Worm (Caenorhabditis elegans): ENCODE measurements around the gene dhs-21.

dhs-21 gene

DNA sequence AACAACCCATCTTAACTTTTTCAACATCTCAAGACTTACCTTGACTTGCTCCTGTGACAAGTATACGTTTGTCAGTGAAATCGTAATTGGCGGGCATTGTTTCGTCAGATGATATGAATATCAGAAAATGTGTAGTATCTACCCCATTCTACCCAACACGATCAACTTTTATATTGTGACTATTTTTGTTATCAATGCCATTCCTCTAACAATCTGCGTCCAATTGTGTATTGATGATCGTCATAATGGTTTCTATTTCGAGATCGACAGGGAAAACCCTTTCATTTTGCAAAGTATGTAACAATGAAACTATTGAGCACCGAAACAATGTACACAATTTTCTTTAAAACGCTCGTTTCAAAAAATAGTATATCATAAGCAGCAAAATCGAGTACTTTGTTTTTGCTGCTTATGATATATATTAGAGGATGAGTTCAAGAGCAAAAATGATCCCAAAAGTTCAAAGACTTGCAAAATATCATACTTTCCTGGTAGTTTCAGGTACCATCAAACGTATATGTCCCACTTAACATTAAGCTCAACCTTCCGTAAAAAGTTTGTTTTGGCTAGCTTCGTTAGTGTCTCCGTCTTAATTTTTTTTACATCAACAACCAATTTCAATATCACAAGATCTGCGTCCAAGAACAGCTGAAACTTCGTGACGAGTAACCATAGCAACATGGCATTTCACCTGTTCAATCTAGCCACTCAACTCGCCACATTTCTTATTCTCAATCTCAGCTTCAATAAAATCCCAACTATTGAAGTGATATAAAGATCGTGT is at the start of gene dhs-21, which contains the start of gene xbx-9:
Gene dhs-21 (minus strand): TSS at position 181 of the 784 bp plus-strand sequence.
Gene xbx-9 (plus strand): TSS at position 734 of the 784 bp plus-strand sequence.
- TF ChIP-seq flt-1 (GFP tag; IDR thresholded peaks at IDR 0.05), result no peak
- TF ChIP-seq cog-1 (tag; optimal IDR thresholded peaks at IDR 0.05), result no peak
- no peak for TF ChIP-seq tab-1 (GFP tag; IDR thresholded peaks at IDR 0.05)
- TF ChIP-seq klf-2 (GFP tag; conservative IDR thresholded peaks at IDR 0.05), result no peak
- no peak for TF ChIP-seq med-1 (GFP tag; optimal IDR thresholded peaks at IDR 0.05; ENCODE audit: insufficient read depth)
- no peak for TF ChIP-seq ref-1 (GFP tag; conservative IDR thresholded peaks at IDR 0.05)
- no peak for TF ChIP-seq T22C8.4 (GFP tag; IDR thresholded peaks at IDR 0.05)
- TF ChIP-seq ztf-23 (GFP tag; IDR thresholded peaks at IDR 0.05), result no peak
- TF ChIP-seq ztf-29 (GFP tag; IDR thresholded peaks at IDR 0.05), result no peak

DNA sequence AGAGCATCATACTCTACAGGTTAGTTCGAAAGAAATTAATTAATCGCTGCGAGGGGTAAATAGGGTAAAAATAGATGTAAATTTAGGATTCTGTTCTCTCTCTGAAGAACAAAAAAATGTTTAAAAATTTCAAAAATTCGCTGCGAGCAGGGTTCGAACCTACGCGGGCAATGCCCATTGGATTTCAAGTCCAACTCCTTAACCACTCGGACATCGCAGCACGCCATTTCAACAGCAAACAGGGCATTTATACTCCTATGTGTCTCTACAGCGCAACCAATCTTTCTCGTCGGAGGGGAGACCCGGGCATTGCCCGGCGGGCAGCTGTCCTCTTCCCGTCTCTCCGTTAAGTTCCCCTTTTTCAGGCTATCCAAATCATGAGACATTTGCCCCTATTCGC is 46.8 kb upstream of the dhs-21 start:
- TF ChIP-seq ztf-23 (GFP tag; IDR thresholded peaks at IDR 0.05), result peak; percentile 97
- TF ChIP-seq med-1 (GFP tag; optimal IDR thresholded peaks at IDR 0.05; ENCODE audit: insufficient read depth), result peak; percentile 67
- TF ChIP-seq tab-1 (GFP tag; IDR thresholded peaks at IDR 0.05), result peak; percentile 96
- TF ChIP-seq T22C8.4 (GFP tag; IDR thresholded peaks at IDR 0.05), result peak; percentile 93
- peak; percentile 98 for TF ChIP-seq klf-2 (GFP tag; conservative IDR thresholded peaks at IDR 0.05)
- peak; percentile 97 for TF ChIP-seq flt-1 (GFP tag; IDR thresholded peaks at IDR 0.05)
- peak; percentile 58 for TF ChIP-seq cog-1 (tag; optimal IDR thresholded peaks at IDR 0.05)
- peak; percentile 90 for TF ChIP-seq ref-1 (GFP tag; conservative IDR thresholded peaks at IDR 0.05)
- TF ChIP-seq ztf-29 (GFP tag; IDR thresholded peaks at IDR 0.05), result peak; percentile 96

DNA sequence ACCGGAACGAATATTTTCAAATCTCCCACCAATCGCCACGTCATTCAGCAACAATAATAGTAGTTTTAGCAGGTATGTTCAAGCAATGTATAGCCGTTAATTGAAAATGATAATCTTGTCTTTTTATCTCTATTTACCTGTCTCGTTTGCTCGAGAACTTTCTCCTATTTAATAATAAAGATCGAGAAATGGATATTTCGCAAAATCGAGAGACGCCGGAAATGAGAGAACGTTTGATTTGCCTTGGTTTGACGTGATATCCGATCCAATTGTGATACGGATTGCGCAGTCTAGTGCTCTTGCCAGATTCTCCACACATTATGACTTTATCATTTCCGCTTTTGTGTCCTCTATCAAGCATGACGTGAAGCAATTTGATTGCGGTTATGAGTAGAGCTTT is 40.4 kb upstream of the dhs-21 start:
- TF ChIP-seq cog-1 (tag; optimal IDR thresholded peaks at IDR 0.05) (no peak), klf-2 (GFP tag; conservative IDR thresholded peaks at IDR 0.05) (no peak), tab-1 (GFP tag; IDR thresholded peaks at IDR 0.05) (no peak), ztf-29 (GFP tag; IDR thresholded peaks at IDR 0.05) (no peak), med-1 (GFP tag; optimal IDR thresholded peaks at IDR 0.05; ENCODE audit: insufficient read depth) (no peak), ref-1 (GFP tag; conservative IDR thresholded peaks at IDR 0.05) (no peak), ztf-23 (GFP tag; IDR thresholded peaks at IDR 0.05) (no peak), T22C8.4 (GFP tag; IDR thresholded peaks at IDR 0.05) (no peak), flt-1 (GFP tag; IDR thresholded peaks at IDR 0.05) (no peak)

DNA sequence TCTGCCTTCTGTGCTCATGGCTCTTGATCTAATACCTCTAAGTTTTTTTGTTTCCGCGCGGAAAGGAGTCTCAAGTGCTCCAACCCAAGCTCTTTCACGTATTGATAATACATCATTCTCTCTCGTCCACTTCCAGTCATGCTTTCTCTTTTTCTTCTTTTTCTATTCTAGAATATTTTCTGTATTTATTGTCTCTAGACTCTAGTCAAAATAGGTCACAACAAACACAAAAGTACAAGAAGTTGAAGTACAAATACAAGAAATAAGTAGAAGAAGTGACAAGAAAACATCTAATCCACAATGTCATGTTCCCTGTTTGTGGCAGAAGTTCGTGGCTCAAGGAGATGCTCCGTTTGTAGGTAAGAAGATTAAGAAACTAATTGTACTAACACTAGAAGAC is 39.8 kb upstream of the dhs-21 start, which contains the start of gene ZC455.1:
Gene ZC455.1 (plus strand): TSS at position 301 of the 400 bp plus-strand sequence.
- no peak for TF ChIP-seq ref-1 (GFP tag; conservative IDR thresholded peaks at IDR 0.05)
- no peak for TF ChIP-seq cog-1 (tag; optimal IDR thresholded peaks at IDR 0.05)
- no peak for TF ChIP-seq tab-1 (GFP tag; IDR thresholded peaks at IDR 0.05)
- TF ChIP-seq flt-1 (GFP tag; IDR thresholded peaks at IDR 0.05), result no peak
- no peak for TF ChIP-seq ztf-29 (GFP tag; IDR thresholded peaks at IDR 0.05)
- no peak for TF ChIP-seq med-1 (GFP tag; optimal IDR thresholded peaks at IDR 0.05; ENCODE audit: insufficient read depth)
- TF ChIP-seq klf-2 (GFP tag; conservative IDR thresholded peaks at IDR 0.05), result no peak
- no peak for TF ChIP-seq T22C8.4 (GFP tag; IDR thresholded peaks at IDR 0.05)
- no peak for TF ChIP-seq ztf-23 (GFP tag; IDR thresholded peaks at IDR 0.05)

DNA sequence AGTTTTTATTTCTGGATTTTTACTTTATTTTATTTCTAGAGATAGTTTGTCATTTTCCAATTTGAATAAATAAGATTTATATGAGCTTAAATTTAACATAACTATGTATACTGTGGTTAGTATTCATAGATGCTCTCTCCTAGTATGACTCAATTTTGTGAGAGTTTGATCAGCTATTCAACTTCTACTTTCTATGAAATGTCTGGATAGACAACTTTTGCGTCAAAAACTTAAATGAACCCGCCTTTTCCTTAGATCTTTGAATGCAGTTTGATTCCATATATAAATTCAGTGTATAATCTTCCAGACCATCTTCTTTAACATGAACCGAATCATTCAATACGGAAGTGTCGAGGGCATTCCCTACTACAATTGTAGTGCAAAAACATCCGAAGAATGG is 35.5 kb upstream of the dhs-21 start, which contains the start of gene srt-43:
Gene srt-43 (plus strand): TSS at position 301 of the 400 bp plus-strand sequence.
- TF ChIP-seq tab-1 (GFP tag; IDR thresholded peaks at IDR 0.05), result no peak
- no peak for TF ChIP-seq klf-2 (GFP tag; conservative IDR thresholded peaks at IDR 0.05)
- no peak for TF ChIP-seq T22C8.4 (GFP tag; IDR thresholded peaks at IDR 0.05)
- no peak for TF ChIP-seq ztf-23 (GFP tag; IDR thresholded peaks at IDR 0.05)
- no peak for TF ChIP-seq flt-1 (GFP tag; IDR thresholded peaks at IDR 0.05)
- no peak for TF ChIP-seq ref-1 (GFP tag; conservative IDR thresholded peaks at IDR 0.05)
- TF ChIP-seq med-1 (GFP tag; optimal IDR thresholded peaks at IDR 0.05; ENCODE audit: insufficient read depth), result no peak
- TF ChIP-seq ztf-29 (GFP tag; IDR thresholded peaks at IDR 0.05), result no peak
- no peak for TF ChIP-seq cog-1 (tag; optimal IDR thresholded peaks at IDR 0.05)

DNA sequence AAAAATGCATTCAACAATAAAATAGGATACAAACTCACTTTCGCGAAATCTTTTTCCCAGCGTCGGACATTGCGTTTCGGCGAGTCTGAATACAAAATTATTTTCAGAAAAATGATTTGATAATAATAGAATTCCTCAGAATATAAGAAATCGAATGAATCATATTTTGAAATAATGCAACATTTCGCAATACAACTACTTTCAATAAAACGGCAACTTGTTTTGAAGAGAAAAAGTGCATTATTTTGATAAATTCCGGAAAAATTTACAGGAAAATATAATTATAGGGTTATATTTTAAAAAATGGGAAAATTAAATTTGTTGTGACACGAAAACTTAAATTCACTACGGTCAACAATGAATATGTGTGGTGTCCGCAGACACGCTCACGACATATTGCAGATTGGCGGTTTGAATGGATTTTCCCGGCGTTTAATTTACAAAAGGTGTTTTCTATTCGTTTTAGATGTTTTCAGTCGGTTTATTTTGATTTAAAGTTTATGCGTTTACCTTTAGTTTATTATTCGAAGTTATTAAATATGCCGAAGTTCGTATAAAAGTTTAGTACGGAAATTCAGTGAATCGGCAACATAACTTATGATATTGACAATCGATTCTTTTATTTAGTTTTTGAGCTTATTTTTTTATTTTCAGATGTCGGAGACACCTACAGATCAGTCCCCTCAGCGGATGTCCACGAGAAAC is 30.0 kb upstream of the dhs-21 start, which contains the start of the genes abcf-1 and scc-3:
Gene abcf-1 (minus strand): TSS at position 85 of the 705 bp plus-strand sequence.
Gene scc-3 (plus strand): TSS at position 655 of the 705 bp plus-strand sequence.
- no peak for TF ChIP-seq ref-1 (GFP tag; conservative IDR thresholded peaks at IDR 0.05)
- TF ChIP-seq med-1 (GFP tag; optimal IDR thresholded peaks at IDR 0.05; ENCODE audit: insufficient read depth), result no peak
- no peak for TF ChIP-seq flt-1 (GFP tag; IDR thresholded peaks at IDR 0.05)
- no peak for TF ChIP-seq klf-2 (GFP tag; conservative IDR thresholded peaks at IDR 0.05)
- no peak for TF ChIP-seq tab-1 (GFP tag; IDR thresholded peaks at IDR 0.05)
- no peak for TF ChIP-seq ztf-23 (GFP tag; IDR thresholded peaks at IDR 0.05)
- TF ChIP-seq cog-1 (tag; optimal IDR thresholded peaks at IDR 0.05), result no peak
- TF ChIP-seq ztf-29 (GFP tag; IDR thresholded peaks at IDR 0.05), result no peak
- TF ChIP-seq T22C8.4 (GFP tag; IDR thresholded peaks at IDR 0.05), result no peak

DNA sequence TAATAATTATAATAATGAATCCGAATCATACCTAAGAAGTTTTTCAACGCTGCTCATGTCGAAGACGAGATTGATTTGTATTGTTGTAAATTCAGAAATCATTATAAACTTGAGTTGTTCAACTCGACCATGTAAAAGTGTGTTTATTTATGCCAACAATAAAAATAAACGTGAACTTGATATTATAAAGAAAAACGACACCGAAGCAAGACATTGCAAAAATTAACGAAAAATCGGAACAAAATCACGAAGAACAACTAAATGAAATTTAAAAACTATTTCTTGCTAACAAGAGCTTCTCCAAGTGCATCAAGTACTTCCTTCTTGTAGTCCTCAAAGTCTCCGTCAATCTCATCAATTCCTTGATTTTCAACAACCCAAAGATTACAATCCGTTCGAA is 27.5 kb upstream of the dhs-21 start, which contains the start of gene F18E2.15:
Gene F18E2.15 (minus strand): TSS at position 101 of the 400 bp plus-strand sequence.
- TF ChIP-seq T22C8.4 (GFP tag; IDR thresholded peaks at IDR 0.05) (no peak), ztf-23 (GFP tag; IDR thresholded peaks at IDR 0.05) (no peak), ref-1 (GFP tag; conservative IDR thresholded peaks at IDR 0.05) (no peak), flt-1 (GFP tag; IDR thresholded peaks at IDR 0.05) (no peak), ztf-29 (GFP tag; IDR thresholded peaks at IDR 0.05) (no peak), tab-1 (GFP tag; IDR thresholded peaks at IDR 0.05) (no peak), klf-2 (GFP tag; conservative IDR thresholded peaks at IDR 0.05) (no peak), med-1 (GFP tag; optimal IDR thresholded peaks at IDR 0.05; ENCODE audit: insufficient read depth) (no peak), cog-1 (tag; optimal IDR thresholded peaks at IDR 0.05) (no peak)

DNA sequence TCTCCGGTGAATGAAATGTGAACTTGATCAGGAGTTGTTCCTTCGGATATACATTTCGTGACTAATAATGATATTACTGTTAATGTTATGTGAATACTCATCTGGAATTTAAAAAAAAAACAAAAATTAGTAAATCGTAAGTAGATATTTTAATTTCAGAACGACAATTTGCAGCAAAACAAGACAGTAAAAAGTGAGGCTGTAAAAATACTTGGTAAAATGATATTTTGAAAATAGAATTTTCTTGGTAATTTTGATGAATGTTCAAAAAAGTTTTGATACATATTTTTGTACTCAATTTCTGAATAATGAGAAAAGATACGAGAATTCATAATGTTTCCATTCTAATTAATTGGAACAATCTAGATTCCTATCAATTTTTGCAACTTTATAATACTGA is 26.2 kb upstream of the dhs-21 start, which contains the start of gene papl-1:
Gene papl-1 (minus strand): TSS at position 101 of the 400 bp plus-strand sequence.
- TF ChIP-seq klf-2 (GFP tag; conservative IDR thresholded peaks at IDR 0.05), result no peak
- TF ChIP-seq ztf-23 (GFP tag; IDR thresholded peaks at IDR 0.05), result no peak
- TF ChIP-seq cog-1 (tag; optimal IDR thresholded peaks at IDR 0.05), result no peak
- no peak for TF ChIP-seq flt-1 (GFP tag; IDR thresholded peaks at IDR 0.05)
- no peak for TF ChIP-seq ref-1 (GFP tag; conservative IDR thresholded peaks at IDR 0.05)
- TF ChIP-seq tab-1 (GFP tag; IDR thresholded peaks at IDR 0.05), result no peak
- no peak for TF ChIP-seq ztf-29 (GFP tag; IDR thresholded peaks at IDR 0.05)
- no peak for TF ChIP-seq med-1 (GFP tag; optimal IDR thresholded peaks at IDR 0.05; ENCODE audit: insufficient read depth)
- no peak for TF ChIP-seq T22C8.4 (GFP tag; IDR thresholded peaks at IDR 0.05)

Data from whole organism, midembryonic.